Worm (Caenorhabditis elegans): ENCODE data around the gene decr-1.2.

decr-1.2 gene

ce11 chrII:8577509-8578099 is 32.2 kb downstream of the decr-1.2 start, which contains the start of gene F54C9.9 (continued):
- TF ChIP-seq cebp-1 (GFP tag; IDR thresholded peaks at IDR 0.05) (no peak), cebp-1 (tag; optimal IDR thresholded peaks at IDR 0.05) (peak; percentile 39), chd-7 (tag; optimal IDR thresholded peaks at IDR 0.05) (no peak), attf-3 (GFP tag; conservative IDR thresholded peaks at IDR 0.05) (no peak), F37B4.10 (GFP tag; IDR thresholded peaks at IDR 0.05) (no peak), tbp1 (GFP tag; optimal IDR thresholded peaks at IDR 0.05) (peak; percentile 11), tlf-1 (GFP tag; optimal IDR thresholded peaks at IDR 0.05) (no peak), him-1 (tag; optimal IDR thresholded peaks at IDR 0.05) (peak; percentile 23), snpc-4 (GFP tag; optimal IDR thresholded peaks at IDR 0.05) (peak; percentile 44), snpc-4 (tag; optimal IDR thresholded peaks at IDR 0.05) (peak in 2 of 4 experiments; percentile 19 to 27), C17E4.6 (GFP tag; IDR thresholded peaks at IDR 0.05) (peak; percentile 48; the same call in 1 of the 2 replicates), B0336.3 (GFP tag; IDR thresholded peaks at IDR 0.05) (peak; percentile 73; the same call in 1 of the 2 replicates), lir-1 (GFP tag; conservative IDR thresholded peaks at IDR 0.05) (no peak), snpc-1.3 (tag; optimal IDR thresholded peaks at IDR 0.05; ENCODE audit: insufficient read depth) (no peak), nfya-1 (tag; optimal IDR thresholded peaks at IDR 0.05; ENCODE audit: borderline replicate concordance, insufficient read depth) (no peak), B0035.1 (tag; optimal IDR thresholded peaks at IDR 0.05) (no peak), zfh-2 (GFP tag; conservative IDR thresholded peaks at IDR 0.05) (no peak), lin-54 (GFP tag; optimal IDR thresholded peaks at IDR 0.05) (peak; percentile 19), ztf-28 (GFP tag; IDR thresholded peaks at IDR 0.05) (no peak), B0019.2 (GFP tag; conservative IDR thresholded peaks at IDR 0.05) (no peak), Y95B8A.8 (GFP tag; IDR thresholded peaks at IDR 0.05) (peak; percentile 77), nfyb-1 (GFP tag; IDR thresholded peaks at IDR 0.05) (no peak), madf-3 (GFP tag; IDR thresholded peaks at IDR 0.05) (peak; percentile 74; the same call in 1 of the 2 replicates), bed-1 (GFP tag; IDR thresholded peaks at IDR 0.05) (no peak), ceh-40 (GFP tag; IDR thresholded peaks at IDR 0.05) (0 out of 2 replicates have a peak, but pooled peaks have one; percentile 2), lag-1 (GFP tag; IDR thresholded peaks at IDR 0.05) (no peak), madf-8 (GFP tag; conservative IDR thresholded peaks at IDR 0.05) (peak; percentile 47), sea-2 (GFP tag; IDR thresholded peaks at IDR 0.05) (no peak), tbx-9 (tag; optimal IDR thresholded peaks at IDR 0.05; ENCODE audit: borderline replicate concordance) (no peak), repo-1 (tag; optimal IDR thresholded peaks at IDR 0.05) (peak; percentile 17), attf-6 (GFP tag; IDR thresholded peaks at IDR 0.05) (peak; percentile 75), ama-1 (optimal IDR thresholded peaks at IDR 0.05) (no peak), ama-1 (GFP tag; optimal IDR thresholded peaks at IDR 0.05) (peak in 1 of 2 experiments; percentile 77), ztf-3 (GFP tag; optimal IDR thresholded peaks at IDR 0.05) (no peak), ceh-79 (tag; optimal IDR thresholded peaks at IDR 0.05) (no peak), sdz-38 (tag; optimal IDR thresholded peaks at IDR 0.05) (no peak), rpc-1 (optimal IDR thresholded peaks at IDR 0.05) (no peak), rpc-1 (tag; optimal IDR thresholded peaks at IDR 0.05) (peak; percentile 0), athp-1 (tag; optimal IDR thresholded peaks at IDR 0.05) (peak; percentile 24), ekl-4 (GFP tag; IDR thresholded peaks at IDR 0.05) (no peak), atf-7 (tag; optimal IDR thresholded peaks at IDR 0.05) (no peak), unc-130 (GFP tag; optimal IDR thresholded peaks at IDR 0.05) (peak; percentile 49), ccch-3 (GFP tag; optimal IDR thresholded peaks at IDR 0.05) (no peak), K12H6.12 (tag; optimal IDR thresholded peaks at IDR 0.05) (no peak), Y53G8AR.9 (GFP tag; conservative IDR thresholded peaks at IDR 0.05) (peak; percentile 71), xnd-1 (tag; optimal IDR thresholded peaks at IDR 0.05) (peak; percentile 33), mes-4 (tag; optimal IDR thresholded peaks at IDR 0.05) (no peak), T26A5.8 (tag; optimal IDR thresholded peaks at IDR 0.05) (no peak), ceh-58 (GFP tag; IDR thresholded peaks at IDR 0.05) (no peak), dpff-1 (tag; optimal IDR thresholded peaks at IDR 0.05) (no peak)

Data from whole organism, young adult.